Comparison of ENCODE assay signal across 4 fruit fly cellular contexts in the genomic region with DNA sequence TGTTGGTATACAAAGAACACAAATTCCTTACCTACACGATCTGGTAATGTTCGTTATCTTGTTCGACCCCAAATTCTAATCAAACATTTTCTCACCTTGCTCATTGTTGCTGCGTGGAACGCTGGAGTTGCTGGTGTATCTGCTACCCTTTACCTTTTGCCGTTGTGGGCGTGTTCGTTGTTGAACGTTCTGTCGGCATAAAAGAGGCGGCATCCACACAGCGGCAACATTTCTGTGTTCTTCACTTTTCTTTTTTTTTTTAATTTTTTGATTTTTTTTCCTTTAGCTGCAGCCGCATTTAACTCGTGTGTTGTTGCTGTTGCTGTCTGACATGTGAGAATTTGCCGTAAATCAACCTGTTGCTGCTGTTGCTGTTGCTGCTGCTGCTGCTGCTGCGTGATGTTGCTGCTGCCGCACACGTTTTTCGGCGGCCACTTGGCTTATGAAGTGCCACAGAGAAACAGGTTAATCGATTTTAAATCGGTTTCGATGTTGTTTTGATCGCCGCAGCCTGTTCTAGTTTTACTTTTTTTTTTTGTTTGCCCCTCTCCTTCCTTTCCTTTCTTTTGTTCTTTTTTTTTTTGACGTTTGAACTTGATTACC.
TF ChIP-seq lines count a peak whose summit lies in the region.

No protein-coding gene starts in this region.

- no peak for TF ChIP-seq CTCF in whole organism, embryonic (GFP tag; optimal IDR thresholded peaks at IDR 0.05; lab: Kevin White, UChicago)

TF ChIP-seq in whole organism, embryonic, 481 proteins besides CTCF, POLR2A, EP300 and RAD21 (continues in another document):
- no peak for TF ChIP-seq CG3065 (GFP tag; optimal IDR thresholded peaks at IDR 0.05; lab: Kevin White, UChicago)
- peak; percentile 78 for TF ChIP-seq CG32772 (GFP tag; IDR thresholded peaks at IDR 0.05; lab: Robert Waterston, UW)
- peak in 1 of 2 experiments; percentile 34 for TF ChIP-seq Dfd (GFP tag; optimal IDR thresholded peaks at IDR 0.05; lab: Kevin White, UChicago)
- 0 out of 2 replicates have a peak, but pooled peaks have one; percentile 24 for TF ChIP-seq Ptx1 (GFP tag; IDR thresholded peaks at IDR 0.05; lab: Robert Waterston, UW)
- 0 out of 2 replicates have a peak, but pooled peaks have one; percentile 29 for TF ChIP-seq ttk (GFP tag; IDR thresholded peaks at IDR 0.05; lab: Robert Waterston, UW)
- peak; percentile 54 for TF ChIP-seq D19B (GFP tag; optimal IDR thresholded peaks at IDR 0.05; lab: Kevin White, UChicago)
- TF ChIP-seq CG34224 (GFP tag; IDR thresholded peaks at IDR 0.05; lab: Robert Waterston, UW; ENCODE audit: partially characterized antibody) = no peak
- TF ChIP-seq hbn (GFP tag; IDR thresholded peaks at IDR 0.05; lab: Robert Waterston, UW; ENCODE audit: partially characterized antibody) = no peak
- TF ChIP-seq CG2199 (GFP tag; IDR thresholded peaks at IDR 0.05; lab: Robert Waterston, UW) = peak; percentile 73; the same call in 2 of the 3 replicates
- peak; percentile 8 for TF ChIP-seq CG11504 (tag; optimal IDR thresholded peaks at IDR 0.05; lab: Kevin White, UChicago)
- TF ChIP-seq Trl (optimal IDR thresholded peaks at IDR 0.05; lab: Kevin White, UChicago) = no peak
- TF ChIP-seq Trl (GFP tag; optimal IDR thresholded peaks at IDR 0.05; lab: Kevin White, UChicago) = no peak
- no peak for TF ChIP-seq tx (GFP tag; optimal IDR thresholded peaks at IDR 0.05; lab: Kevin White, UChicago)
- no peak for TF ChIP-seq sim (GFP tag; IDR thresholded peaks at IDR 0.05; lab: Robert Waterston, UW)
- peak; percentile 60 for TF ChIP-seq sqz (GFP tag; optimal IDR thresholded peaks at IDR 0.05; lab: Kevin White, UChicago)
- no peak for TF ChIP-seq pan (optimal IDR thresholded peaks at IDR 0.05; lab: Kevin White, UChicago)
- peak in 1 of 2 experiments; percentile 46 for TF ChIP-seq pan (GFP tag; optimal IDR thresholded peaks at IDR 0.05 in 1 of 2, IDR thresholded peaks at IDR 0.05 in 1 of 2)
- TF ChIP-seq jigr1 (GFP tag; IDR thresholded peaks at IDR 0.05; lab: Robert Waterston, UW) = no peak
- peak; percentile 74 for TF ChIP-seq kah (GFP tag; optimal IDR thresholded peaks at IDR 0.05; lab: Kevin White, UChicago)
- no peak for TF ChIP-seq Hr78 (GFP tag; optimal IDR thresholded peaks at IDR 0.05; lab: Kevin White, UChicago)

TF ChIP-seq in whole organism, prepupa, 60 proteins besides CTCF, POLR2A, EP300 and RAD21 (continues in another document):
- TF ChIP-seq Smox (GFP tag; optimal IDR thresholded peaks at IDR 0.05; lab: Kevin White, UChicago) (no peak), acj6 (GFP tag; optimal IDR thresholded peaks at IDR 0.05; lab: Kevin White, UChicago) (no peak), CG9139 (GFP tag; optimal IDR thresholded peaks at IDR 0.05; lab: Kevin White, UChicago) (peak; percentile 29), CG16779 (tag; optimal IDR thresholded peaks at IDR 0.05; lab: Kevin White, UChicago) (no peak), CG3919 (GFP tag; optimal IDR thresholded peaks at IDR 0.05; lab: Kevin White, UChicago) (peak; percentile 62), dac (GFP tag; optimal IDR thresholded peaks at IDR 0.05; lab: Kevin White, UChicago) (no peak), CG7368 (GFP tag; optimal IDR thresholded peaks at IDR 0.05; lab: Kevin White, UChicago) (no peak), fd85E (GFP tag; optimal IDR thresholded peaks at IDR 0.05; lab: Kevin White, UChicago) (no peak), Sox14 (GFP tag; optimal IDR thresholded peaks at IDR 0.05; lab: Kevin White, UChicago) (no peak), CG6854 (GFP tag; optimal IDR thresholded peaks at IDR 0.05; lab: Kevin White, UChicago) (no peak), CG11902 (GFP tag; optimal IDR thresholded peaks at IDR 0.05; lab: Kevin White, UChicago) (no peak), vri (GFP tag; optimal IDR thresholded peaks at IDR 0.05; lab: Kevin White, UChicago) (no peak), Ets96B (tag; optimal IDR thresholded peaks at IDR 0.05; lab: Kevin White, UChicago) (no peak), CG1621 (tag; optimal IDR thresholded peaks at IDR 0.05; lab: Kevin White, UChicago) (no peak), Eip75B (GFP tag; optimal IDR thresholded peaks at IDR 0.05; lab: Kevin White, UChicago) (no peak), eg (GFP tag; IDR thresholded peaks at IDR 0.05; lab: Robert Waterston, UW) (0 out of 3 replicates have a peak, but pooled peaks have one; percentile 8), CG6163 (GFP tag; IDR thresholded peaks at IDR 0.05; lab: Robert Waterston, UW) (peak; percentile 40; the same call in 1 of the 3 replicates), CG31627 (GFP tag; optimal IDR thresholded peaks at IDR 0.05; lab: Kevin White, UChicago) (no peak), Gug (GFP tag; IDR thresholded peaks at IDR 0.05; lab: Robert Waterston, UW) (no peak), CG15336 (GFP tag; IDR thresholded peaks at IDR 0.05; lab: Robert Waterston, UW) (no peak), Hr38 (GFP tag; optimal IDR thresholded peaks at IDR 0.05; lab: Kevin White, UChicago) (no peak), CG8119 (GFP tag; IDR thresholded peaks at IDR 0.05; lab: Robert Waterston, UW) (no peak)

TF ChIP-seq in whole organism, pupa, 21 proteins besides CTCF, POLR2A, EP300 and RAD21:
- TF ChIP-seq CG13204 (GFP tag; optimal IDR thresholded peaks at IDR 0.05; lab: Kevin White, UChicago) = peak; percentile 49
- peak; percentile 7 for TF ChIP-seq Pif1B (GFP tag; optimal IDR thresholded peaks at IDR 0.05; lab: Kevin White, UChicago)
- TF ChIP-seq Pif1A (GFP tag; optimal IDR thresholded peaks at IDR 0.05; lab: Kevin White, UChicago) = peak; percentile 18
- TF ChIP-seq CG34367 (tag; optimal IDR thresholded peaks at IDR 0.05; lab: Kevin White, UChicago) = no peak
- no peak for TF ChIP-seq CG14655 (GFP tag; optimal IDR thresholded peaks at IDR 0.05; lab: Kevin White, UChicago)
- TF ChIP-seq CG32121 (GFP tag; IDR thresholded peaks at IDR 0.05; lab: Robert Waterston, UW) = no peak
- TF ChIP-seq rn (GFP tag; IDR thresholded peaks at IDR 0.05; lab: Robert Waterston, UW) = no peak
- no peak for TF ChIP-seq Snoo (tag; optimal IDR thresholded peaks at IDR 0.05; lab: Kevin White, UChicago)
- no peak; the same call in 1 of the 2 replicates for TF ChIP-seq CG12605 (GFP tag; IDR thresholded peaks at IDR 0.05; lab: Robert Waterston, UW)
- TF ChIP-seq fd96Ca (GFP tag; IDR thresholded peaks at IDR 0.05; lab: Robert Waterston, UW) = no peak
- TF ChIP-seq CG17806 (tag; optimal IDR thresholded peaks at IDR 0.05; lab: Kevin White, UChicago) = no peak
- TF ChIP-seq Ets98B (GFP tag; IDR thresholded peaks at IDR 0.05; lab: Robert Waterston, UW) = no peak
- peak; percentile 38; the same call in 1 of the 3 replicates for TF ChIP-seq CG4496 (GFP tag; IDR thresholded peaks at IDR 0.05; lab: Robert Waterston, UW)
- no peak for TF ChIP-seq gl (tag; optimal IDR thresholded peaks at IDR 0.05; lab: Kevin White, UChicago)
- peak; percentile 11 for TF ChIP-seq CG8159 (tag; optimal IDR thresholded peaks at IDR 0.05; lab: Kevin White, UChicago)

TF ChIP-seq in whole organism, wandering third instar larva, 38 proteins besides CTCF, POLR2A, EP300 and RAD21:
- TF ChIP-seq woc (GFP tag; optimal IDR thresholded peaks at IDR 0.05; lab: Kevin White, UChicago) (peak; percentile 37), ey (GFP tag; optimal IDR thresholded peaks at IDR 0.05; lab: Kevin White, UChicago) (no peak)
TF ChIP-seq in whole organism, wandering third instar larva: peak in this region for 1.

Comparison
In these comparisons a context has a peak if more than half of its experiments do, and no peak if none do; other contexts are left out.
1. Of the 7 proteins assayed by ChIP-seq in both whole organism, embryonic and whole organism, prepupa: peak only in whole organism, embryonic: Blimp-1 and Hr39; only in whole organism, prepupa: none; in both: none; in neither: 5.